Worm (Caenorhabditis elegans) whole organism, late embryonic: Measurements from ENCODE around the gene aco-2.

ENCODE experiments used
- F13H6.1 ChIP-seq: sonication (generic microtip); optimal IDR thresholded peaks from 2 replicates; lab custom pipeline; 2016; ENCODE audit warnings: missing genetic modification characterization, missing compliant biosample characterization
- K09A11.1 ChIP-seq: sonication (generic microtip); optimal IDR thresholded peaks from 2 replicates; lab custom pipeline; 2017; ENCODE audit warnings: antibody characterized with exemption, mild to moderate bottlenecking, missing genetic modification characterization, missing compliant biosample characterization; ENCODE audit not compliant: insufficient read depth
- Y22D7AL.16 ChIP-seq: sonication (generic microtip); optimal IDR thresholded peaks from 2 replicates; lab custom pipeline; 2016; ENCODE audit warnings: missing genetic modification characterization, missing compliant biosample characterization
- ceh-18 ChIP-seq: sonication (generic microtip); optimal IDR thresholded peaks from 2 replicates; lab custom pipeline; 2016; ENCODE audit warnings: missing genetic modification characterization, missing compliant biosample characterization
- ceh-2 ChIP-seq: sonication (generic microtip); optimal IDR thresholded peaks from 2 replicates; lab custom pipeline; 2016; ENCODE audit warnings: missing genotype, missing genetic modification characterization, missing compliant biosample characterization
- ceh-22 ChIP-seq: sonication (generic microtip); optimal IDR thresholded peaks from 2 replicates; lab custom pipeline; 2017; ENCODE audit warnings: missing biosample characterization, missing genetic modification characterization
- ceh-6 ChIP-seq: fragments of 200-800 bp; sonication (Bioruptor generic); optimal IDR thresholded peaks from 2 replicates; lab custom pipeline; 2018; ENCODE audit warnings: mild to moderate bottlenecking, missing genetic modification characterization, missing compliant biosample characterization
- dve-1 ChIP-seq: sonication (generic microtip); optimal IDR thresholded peaks from 2 replicates; lab custom pipeline; 2017; ENCODE audit warnings: antibody characterized with exemption, mild to moderate bottlenecking, missing genetic modification characterization, missing compliant biosample characterization
- elt-4 ChIP-seq: sonication (generic microtip); optimal IDR thresholded peaks from 2 replicates; lab custom pipeline; 2016; ENCODE audit warnings: missing genetic modification characterization, missing compliant biosample characterization
- ets-4 ChIP-seq: sonication (generic microtip); optimal IDR thresholded peaks from 2 replicates; lab custom pipeline; 2016; ENCODE audit warnings: missing genetic modification characterization, missing compliant biosample characterization
- fax-1 ChIP-seq: sonication (generic microtip); optimal IDR thresholded peaks from 2 replicates; lab custom pipeline; 2016; ENCODE audit warnings: missing genotype, missing genetic modification characterization, missing compliant biosample characterization
- fkh-6 ChIP-seq: sonication (generic microtip); optimal IDR thresholded peaks from 2 replicates; lab custom pipeline; 2016; ENCODE audit warnings: missing genetic modification characterization, missing compliant biosample characterization
- gmeb-2 ChIP-seq: sonication (generic microtip); optimal IDR thresholded peaks from 2 replicates; lab custom pipeline; 2016; ENCODE audit warnings: missing genetic modification characterization, inconsistent platforms, missing compliant biosample characterization
- hlh-6 ChIP-seq: sonication (generic microtip); optimal IDR thresholded peaks from 2 replicates; lab custom pipeline; 2016; ENCODE audit warnings: missing genotype, missing genetic modification characterization, missing compliant biosample characterization
- lin-11 ChIP-seq: fragments of 200-800 bp; sonication (Bioruptor generic); optimal IDR thresholded peaks from 2 replicates; lab custom pipeline; 2018; ENCODE audit warnings: mild to moderate bottlenecking, missing genetic modification characterization, missing compliant biosample characterization
- madf-2 ChIP-seq: sonication (generic microtip); optimal IDR thresholded peaks from 2 replicates; lab custom pipeline; 2017; ENCODE audit warnings: missing genetic modification characterization, missing compliant biosample characterization
- mec-3 ChIP-seq: sonication (generic microtip); optimal IDR thresholded peaks from 2 replicates; lab custom pipeline; 2016; ENCODE audit warnings: borderline replicate concordance, missing genetic modification characterization, missing compliant biosample characterization
- nfya-1 ChIP-seq: sonication (generic microtip); optimal IDR thresholded peaks from 2 replicates; lab custom pipeline; 2017; ENCODE audit warnings: missing genetic modification characterization, mild to moderate bottlenecking, missing compliant biosample characterization, antibody characterized with exemption, moderate library complexity
- nhr-232 ChIP-seq: sonication (generic microtip); optimal IDR thresholded peaks from 2 replicates; lab custom pipeline; 2016; ENCODE audit warnings: missing genetic modification characterization, missing compliant biosample characterization
- odd-2 ChIP-seq: sonication (generic microtip); optimal IDR thresholded peaks from 2 replicates; lab custom pipeline; 2017; ENCODE audit warnings: antibody characterized with exemption, mild to moderate bottlenecking, missing genetic modification characterization, missing compliant biosample characterization
- pat-9 ChIP-seq: fragments of 200-800 bp; sonication (Bioruptor generic); optimal IDR thresholded peaks from 2 replicates; lab custom pipeline; 2018; ENCODE audit warnings: mild to moderate bottlenecking, missing genetic modification characterization, moderate library complexity, missing compliant biosample characterization
- pqm-1 ChIP-seq: sonication (generic microtip); optimal IDR thresholded peaks from 2 replicates; lab custom pipeline; 2016; ENCODE audit warnings: missing genetic modification characterization, missing compliant biosample characterization
- pros-1 ChIP-seq: fragments of 150-350 bp; optimal IDR thresholded peaks from 2 replicates; lab custom pipeline; 2014; ENCODE audit warnings: missing biosample characterization, missing genetic modification reagents, missing genetic modification characterization
- rnt-1 ChIP-seq: sonication (generic microtip); optimal IDR thresholded peaks from 2 replicates; lab custom pipeline; 2016; ENCODE audit warnings: missing genetic modification characterization, missing compliant biosample characterization
- sdc-2 ChIP-seq: sonication (generic microtip); optimal IDR thresholded peaks from 2 replicates; lab custom pipeline; 2016; ENCODE audit warnings: missing genotype, missing genetic modification characterization, missing compliant biosample characterization
- tbx-7 ChIP-seq: sonication (generic microtip); optimal IDR thresholded peaks from 2 replicates; lab custom pipeline; 2016; ENCODE audit warnings: missing genotype, missing genetic modification characterization, missing compliant biosample characterization
- unc-3 ChIP-seq, 2 experiments: fragments of 200-800 bp in 1 of 2; sonication (Bioruptor generic) in 1 of 2; sonication (generic microtip) in 1 of 2; conservative IDR thresholded peaks in 1 of 2; optimal IDR thresholded peaks in 1 of 2; 2 replicates each; pipeline versions ENCODE4 v1.3.6 to Lab custom; 2016 to 2022; ENCODE audit warnings: missing compliant biosample characterization in 2 of 2, missing genetic modification characterization in 2 of 2, missing genetic modification reagents in 1 of 2
- unc-42 ChIP-seq: sonication (generic microtip); optimal IDR thresholded peaks from 2 replicates; lab custom pipeline; 2016; ENCODE audit warnings: missing genotype, missing genetic modification characterization, missing compliant biosample characterization
- unc-86 ChIP-seq: sonication (generic microtip); optimal IDR thresholded peaks from 2 replicates; lab custom pipeline; 2016; ENCODE audit warnings: missing genetic modification characterization, missing compliant biosample characterization
- zip-5 ChIP-seq: sonication (generic microtip); optimal IDR thresholded peaks from 2 replicates; lab custom pipeline; 2016; ENCODE audit warnings: missing genetic modification characterization, missing compliant biosample characterization

aco-2 gene

ce11 chrIII:7925968-7926367 lies 47.5 kb upstream of the aco-2 start:
- TF ChIP-seq ceh-2 (tag; lab: Kevin White, UChicago) (peak; percentile 11), elt-4 (tag; lab: Kevin White, UChicago) (no peak)

ce11 chrIII:7928549-7929129 lies 44.9 kb upstream of the aco-2 start, which contains the start of the genes C29E4.13 and npp-15:
C29E4.13 (minus strand) TSS chrIII:7928717.
npp-15 (plus strand) TSS chrIII:7929043.
- TF ChIP-seq ceh-2 (tag; lab: Kevin White, UChicago) (no peak), nfya-1 (tag; lab: Kevin White, UChicago) (peak; percentile 20)

ce11 chrIII:7933235-7933634 lies 40.3 kb upstream of the aco-2 start, which contains the start of gene ran-2:
ran-2 (plus strand) TSS chrIII:7933535.
- TF ChIP-seq lin-11 (no peak), F13H6.1 (tag; lab: Kevin White, UChicago) (no peak), ceh-18 (tag; lab: Kevin White, UChicago) (no peak), nhr-232 (no peak), odd-2 (no peak), zip-5 (no peak), unc-86 (tag; lab: Kevin White, UChicago) (no peak), ets-4 (tag; lab: Kevin White, UChicago) (no peak), dve-1 (tag; lab: Kevin White, UChicago) (no peak), K09A11.1 (tag; lab: Kevin White, UChicago) (no peak), madf-2 (tag; lab: Kevin White, UChicago) (no peak), gmeb-2 (no peak), rnt-1 (no peak)

ce11 chrIII:7937548-7937947 lies 36.0 kb upstream of the aco-2 start, which contains the start of gene C29E4.10:
C29E4.10 (plus strand) TSS chrIII:7937848.
- TF ChIP-seq F13H6.1 (tag; lab: Kevin White, UChicago): no peak
- TF ChIP-seq fkh-6 (tag; lab: Kevin White, UChicago): no peak
- no peak for TF ChIP-seq pros-1 (tag; lab: Kevin White, UChicago)

ce11 chrIII:7940819-7941218 lies 32.7 kb upstream of the aco-2 start, which contains the start of gene C29E4.12:
C29E4.12 (plus strand) TSS chrIII:7941151.
- TF ChIP-seq nfya-1 (tag; lab: Kevin White, UChicago): peak; percentile 56
- TF ChIP-seq ceh-6 (GFP tag; lab: Kevin White, UChicago): no peak

- TF ChIP-seq ceh-22 (no peak), hlh-6 (tag; lab: Kevin White, UChicago) (no peak), Y22D7AL.16 (tag; lab: Kevin White, UChicago) (no peak), sdc-2 (tag; lab: Kevin White, UChicago) (no peak), ets-4 (tag; lab: Kevin White, UChicago) (no peak), elt-4 (tag; lab: Kevin White, UChicago) (no peak), odd-2 (no peak), unc-42 (tag; lab: Kevin White, UChicago) (no peak), pat-9 (tag; lab: Kevin White, UChicago) (no peak), unc-3 (GFP tag; conservative IDR thresholded peaks at IDR 0.05; lab: Robert Waterston, UW) (no peak), unc-3 (tag; optimal IDR thresholded peaks at IDR 0.05; lab: Kevin White, UChicago) (no peak), tbx-7 (tag; lab: Kevin White, UChicago) (no peak), pqm-1 (tag; lab: Kevin White, UChicago) (no peak), F13H6.1 (tag; lab: Kevin White, UChicago) (no peak), fax-1 (tag; lab: Kevin White, UChicago) (no peak), nhr-232 (no peak), mec-3 (no peak)
Measured at ce11 chrIII:7941417-7941816, 32.1 kb upstream of the aco-2 start, which contains the start of gene kle-2. kle-2 (plus strand) TSS chrIII:7941717.
